Worm (Caenorhabditis elegans) whole organism, L4 larva: ENCODE results near the gene ins-17.

Experiments
- D1046.2 ChIP-seq: fragments of 200-800 bp; sonication (Bioruptor generic); IDR thresholded peaks from 2 replicates; pipeline ENCODE4 v1.3.6; 2022; ENCODE audit warnings: missing genetic modification characterization, missing compliant biosample characterization
- F10B5.3 ChIP-seq: sonication (generic microtip); optimal IDR thresholded peaks from 2 replicates; lab custom pipeline; 2016; ENCODE audit warnings: mild to moderate bottlenecking, missing genetic modification characterization, missing compliant biosample characterization
- F26F4.8 ChIP-seq: fragments of 200-800 bp; sonication (Bioruptor generic); conservative IDR thresholded peaks from 2 replicates; pipeline ENCODE4 v1.3.6; 2022; ENCODE audit warnings: missing genetic modification characterization, missing compliant biosample characterization
- F49E8.2 ChIP-seq: sonication (generic microtip); optimal IDR thresholded peaks from 2 replicates; lab custom pipeline; 2016; ENCODE audit warnings: missing compliant biosample characterization, mild to moderate bottlenecking, missing genetic modification characterization, borderline replicate concordance
- T20F7.1 ChIP-seq: fragments of 200-800 bp; sonication (Bioruptor generic); optimal IDR thresholded peaks from 2 replicates; lab custom pipeline; 2018; ENCODE audit warnings: mild to moderate bottlenecking, missing genetic modification characterization, missing compliant biosample characterization
- T26A8.4 ChIP-seq: fragments of 200-800 bp; sonication (Bioruptor generic); IDR thresholded peaks from 2 replicates; pipeline ENCODE4 v1.3.6; 2022; ENCODE audit warnings: missing genetic modification characterization, missing compliant biosample characterization
- Y48G9A.11 ChIP-seq: fragments of 200-800 bp; sonication (Bioruptor generic); IDR thresholded peaks from 2 replicates; pipeline ENCODE4 v1.3.6; 2022; ENCODE audit warnings: missing genetic modification reagents, missing genetic modification characterization, missing compliant biosample characterization
- Y5F2A.4 ChIP-seq: fragments of 200-800 bp; sonication (Bioruptor generic); optimal IDR thresholded peaks from 2 replicates; lab custom pipeline; 2018; ENCODE audit warnings: mild to moderate bottlenecking, missing genetic modification characterization, missing compliant biosample characterization
- ZK337.2 ChIP-seq: fragments of 200-800 bp; sonication (Bioruptor generic); IDR thresholded peaks from 2 replicates; pipeline ENCODE4 v1.3.6; 2022; ENCODE audit warnings: missing genetic modification reagents, missing genetic modification characterization, missing compliant biosample characterization
- ama-1 ChIP-seq: fragments of 150-350 bp; optimal IDR thresholded peaks from 2 replicates; lab custom pipeline; 2014; ENCODE audit warnings: inconsistent platforms, mixed read lengths
- arid-1 ChIP-seq: fragments of 200-800 bp; sonication (Bioruptor generic); conservative IDR thresholded peaks from 2 replicates; pipeline ENCODE4 v1.3.6; 2022; ENCODE audit warnings: missing genetic modification reagents, missing genetic modification characterization, missing compliant biosample characterization
- attf-4 ChIP-seq: sonication (generic microtip); optimal IDR thresholded peaks from 3 replicates; lab custom pipeline; 2017; ENCODE audit warnings: missing biosample characterization, missing genetic modification characterization
- ceh-28 ChIP-seq: fragments of 150-350 bp; optimal IDR thresholded peaks from 2 replicates; lab custom pipeline; 2014; ENCODE audit warnings: missing biosample characterization, missing genetic modification reagents, missing genetic modification characterization
- ceh-32 ChIP-seq: sonication (generic microtip); optimal IDR thresholded peaks from 2 replicates; lab custom pipeline; 2016; ENCODE audit warnings: mild to moderate bottlenecking, missing genetic modification characterization, missing compliant biosample characterization; ENCODE audit not compliant: poor library complexity
- ceh-82 ChIP-seq: sonication (generic microtip); optimal IDR thresholded peaks from 2 replicates; lab custom pipeline; 2017; ENCODE audit warnings: missing biosample characterization, missing genetic modification characterization
- daf-16 ChIP-seq, 3 experiments: sonication (generic microtip); optimal IDR thresholded peaks; 2 replicates each; lab custom pipeline; 2016 to 2017; ENCODE audit warnings: missing genetic modification characterization in 3 of 3, missing genetic modification reagents in 3 of 3, mild to moderate bottlenecking in 2 of 3, missing compliant biosample characterization in 2 of 3, missing biosample characterization in 1 of 3, moderate library complexity in 1 of 3
- daf-19 ChIP-seq: fragments of 200-800 bp; sonication (Bioruptor generic); conservative IDR thresholded peaks from 2 replicates; pipeline ENCODE4 v1.3.6; 2022; ENCODE audit warnings: missing genetic modification characterization, missing compliant biosample characterization
- dmd-6 ChIP-seq: fragments of 200-800 bp; sonication (Bioruptor generic); IDR thresholded peaks from 2 replicates; pipeline ENCODE4 v1.3.6; 2022; ENCODE audit warnings: missing genetic modification reagents, missing genetic modification characterization, missing compliant biosample characterization
- dmd-9 ChIP-seq: fragments of 200-800 bp; sonication (Bioruptor generic); IDR thresholded peaks from 2 replicates; pipeline ENCODE4 v1.3.6; 2022; ENCODE audit warnings: missing genetic modification reagents, missing genetic modification characterization, missing compliant biosample characterization
- dpl-1 ChIP-seq: fragments of 150-350 bp; optimal IDR thresholded peaks from 2 replicates; lab custom pipeline; 2014; ENCODE audit warnings: missing biosample characterization, missing genetic modification reagents, missing genetic modification characterization
- egl-43 ChIP-seq: fragments of 200-800 bp; sonication (Bioruptor generic); IDR thresholded peaks from 2 replicates; pipeline ENCODE4 v1.3.6; 2022; ENCODE audit warnings: missing genetic modification reagents, missing genetic modification characterization, missing compliant biosample characterization
- fkh-10 ChIP-seq: fragments of 150-350 bp; optimal IDR thresholded peaks from 2 replicates; lab custom pipeline; 2014; ENCODE audit warnings: missing biosample characterization, missing genetic modification reagents, missing genetic modification characterization
- gei-8 ChIP-seq: fragments of 200-800 bp; sonication (Bioruptor generic); optimal IDR thresholded peaks from 2 replicates; lab custom pipeline; 2018; ENCODE audit warnings: mild to moderate bottlenecking, missing genetic modification characterization, missing compliant biosample characterization
- hlh-11 ChIP-seq: fragments of 200-800 bp; sonication (Bioruptor generic); optimal IDR thresholded peaks from 2 replicates; lab custom pipeline; 2018; ENCODE audit warnings: mild to moderate bottlenecking, missing genetic modification characterization, missing compliant biosample characterization
- jun-1 ChIP-seq: fragments of 150-350 bp; optimal IDR thresholded peaks from 2 replicates; lab custom pipeline; 2014; ENCODE audit warnings: missing biosample characterization, missing genetic modification reagents, missing genetic modification characterization
- lim-7 ChIP-seq: fragments of 200-800 bp; sonication (Bioruptor generic); IDR thresholded peaks from 2 replicates; pipeline ENCODE4 v1.3.6; 2022; ENCODE audit warnings: missing genetic modification characterization, missing compliant biosample characterization
- lin-1 ChIP-seq: fragments of 200-800 bp; sonication (Bioruptor generic); IDR thresholded peaks from 2 replicates; pipeline ENCODE4 v1.3.6; 2022; ENCODE audit warnings: missing genetic modification reagents, missing genetic modification characterization, missing compliant biosample characterization
- lin-29 ChIP-seq: fragments of 200-800 bp; sonication (Bioruptor generic); IDR thresholded peaks from 2 replicates; pipeline ENCODE4 v1.3.6; 2022; ENCODE audit warnings: missing genetic modification reagents, missing genetic modification characterization, missing compliant biosample characterization
- lir-3 ChIP-seq: sonication (generic microtip); optimal IDR thresholded peaks from 2 replicates; lab custom pipeline; 2016; ENCODE audit warnings: mild to moderate bottlenecking, missing genetic modification characterization, missing compliant biosample characterization
- lsy-2 ChIP-seq, 2 experiments: fragments of 150-350 bp in 1 of 2; sonication (generic microtip) in 1 of 2; optimal IDR thresholded peaks; 2 replicates each; lab custom pipeline; 2014 to 2017; ENCODE audit warnings: missing biosample characterization in 2 of 2, missing genetic modification characterization in 2 of 2
- madf-5 ChIP-seq, 2 experiments: fragments of 200-800 bp; sonication (Bioruptor generic); IDR thresholded peaks; 2 replicates each; pipeline ENCODE4 v1.3.6; 2022; ENCODE audit warnings: missing compliant biosample characterization in 2 of 2, missing genetic modification characterization in 2 of 2
- mdt-29 ChIP-seq: fragments of 200-800 bp; sonication (Bioruptor generic); IDR thresholded peaks from 2 replicates; pipeline ENCODE4 v1.3.6; 2022; ENCODE audit warnings: missing genetic modification reagents, missing genetic modification characterization, missing compliant biosample characterization
- mes-2 ChIP-seq: sonication (generic microtip); optimal IDR thresholded peaks from 2 replicates; lab custom pipeline; 2016; ENCODE audit warnings: missing genotype, mild to moderate bottlenecking, missing genetic modification characterization, missing compliant biosample characterization; ENCODE audit not compliant: poor library complexity, severe bottlenecking
- mxl-2 ChIP-seq: fragments of 200-800 bp; sonication (Bioruptor generic); conservative IDR thresholded peaks from 2 replicates; pipeline ENCODE4 v1.3.6; 2022; ENCODE audit warnings: missing genetic modification reagents, missing genetic modification characterization, missing compliant biosample characterization
- nhr-111 ChIP-seq: fragments of 200-800 bp; sonication (Bioruptor generic); optimal IDR thresholded peaks from 2 replicates; lab custom pipeline; 2018; ENCODE audit warnings: mild to moderate bottlenecking, missing genetic modification characterization, missing compliant biosample characterization
- nhr-237 ChIP-seq: sonication (generic microtip); optimal IDR thresholded peaks from 2 replicates; lab custom pipeline; 2017; ENCODE audit warnings: missing biosample characterization, missing genetic modification characterization
- nhr-25 ChIP-seq: sonication (generic microtip); optimal IDR thresholded peaks from 2 replicates; lab custom pipeline; 2017; ENCODE audit warnings: missing genetic modification characterization, mild to moderate bottlenecking, missing compliant biosample characterization, antibody characterized with exemption, moderate library complexity, borderline replicate concordance; ENCODE audit not compliant: insufficient read depth
- nhr-41 ChIP-seq: fragments of 200-800 bp; sonication (Bioruptor generic); IDR thresholded peaks from 2 replicates; pipeline ENCODE4 v1.3.6; 2022; ENCODE audit warnings: missing genetic modification reagents, missing genetic modification characterization, missing compliant biosample characterization
- nhr-76 ChIP-seq: fragments of 150-350 bp; optimal IDR thresholded peaks from 2 replicates; lab custom pipeline; 2014; ENCODE audit warnings: missing biosample characterization, missing genetic modification characterization
- pqm-1 ChIP-seq: sonication (generic microtip); optimal IDR thresholded peaks from 2 replicates; lab custom pipeline; 2017; ENCODE audit warnings: missing biosample characterization, missing genetic modification characterization
- rbr-2 ChIP-seq: sonication (generic microtip); optimal IDR thresholded peaks from 2 replicates; lab custom pipeline; 2016; ENCODE audit warnings: missing genotype, missing genetic modification characterization, missing compliant biosample characterization
- snpc-4 ChIP-seq: fragments of 150-350 bp; optimal IDR thresholded peaks from 2 replicates; lab custom pipeline; 2014; ENCODE audit warnings: missing biosample characterization, missing genetic modification characterization
- unc-39 ChIP-seq: sonication (generic microtip); optimal IDR thresholded peaks from 2 replicates; lab custom pipeline; 2017; ENCODE audit warnings: missing biosample characterization, missing genetic modification characterization
- unc-62 ChIP-seq, 3 experiments: fragments of 150-350 bp in 1 of 3; sonication (generic microtip); optimal IDR thresholded peaks in 2 of 3; peaks in 1 of 3; 1 replicate in 1 of 3; 2 replicates in 2 of 3; lab custom pipeline; 2014 to 2017; ENCODE audit warnings: missing biosample characterization in 3 of 3, missing genetic modification characterization in 3 of 3, missing genetic modification reagents in 3 of 3, missing genotype in 1 of 3
- vab-7 ChIP-seq: fragments of 200-800 bp; sonication (Bioruptor generic); IDR thresholded peaks from 2 replicates; pipeline ENCODE4 v1.3.6; 2022; ENCODE audit warnings: missing genetic modification reagents, missing genetic modification characterization, missing compliant biosample characterization
- zfp-3 ChIP-seq: fragments of 200-800 bp; sonication (Bioruptor generic); conservative IDR thresholded peaks from 2 replicates; pipeline ENCODE4 v1.3.6; 2022; ENCODE audit warnings: missing genetic modification reagents, missing genetic modification characterization, missing compliant biosample characterization
- zip-2 ChIP-seq: fragments of 150-350 bp; optimal IDR thresholded peaks from 2 replicates; lab custom pipeline; 2014; ENCODE audit warnings: missing biosample characterization, missing genetic modification characterization
- ztf-7 ChIP-seq: fragments of 150-350 bp; optimal IDR thresholded peaks from 2 replicates; lab custom pipeline; 2014; ENCODE audit warnings: missing biosample characterization, missing genetic modification characterization

ins-17 gene

ce11 chrIII:4505726-4506125, 28.4 kb upstream of the ins-17 start (continued):
- TF ChIP-seq nhr-111 (GFP tag; lab: Kevin White, UChicago), result no peak
- TF ChIP-seq lsy-2 (tag; optimal IDR thresholded peaks at IDR 0.05; lab: Kevin White, UChicago), result peak in 1 of 2 experiments; percentile 53
- no peak for TF ChIP-seq zfp-3
- no peak for TF ChIP-seq zip-2 (tag; lab: Kevin White, UChicago)
- TF ChIP-seq Y48G9A.11, result no peak
- TF ChIP-seq T26A8.4, result 0 out of 2 replicates have a peak, but pooled peaks have one; percentile 31
- TF ChIP-seq ama-1, result no peak
- no peak for TF ChIP-seq D1046.2 (GFP tag; lab: Robert Waterston, UW)
- no peak for TF ChIP-seq daf-16 (GFP tag; optimal IDR thresholded peaks at IDR 0.05; lab: Kevin White, UChicago)
- no peak for TF ChIP-seq daf-16 (tag; optimal IDR thresholded peaks at IDR 0.05; lab: Kevin White, UChicago)
- no peak for TF ChIP-seq mes-2
- TF ChIP-seq mdt-29 (GFP tag; lab: Robert Waterston, UW), result no peak
- no peak for TF ChIP-seq F49E8.2 (tag; lab: Kevin White, UChicago)
- no peak for TF ChIP-seq pqm-1 (tag; lab: Kevin White, UChicago)
- TF ChIP-seq lim-7 (GFP tag; lab: Robert Waterston, UW), result no peak
- no peak for TF ChIP-seq nhr-76 (tag; lab: Kevin White, UChicago)
- no peak for TF ChIP-seq arid-1 (GFP tag; lab: Robert Waterston, UW)
- no peak for TF ChIP-seq F26F4.8 (GFP tag; lab: Robert Waterston, UW)
- no peak for TF ChIP-seq lin-1 (GFP tag; lab: Robert Waterston, UW)
- no peak for TF ChIP-seq rbr-2 (tag; lab: Kevin White, UChicago)
- TF ChIP-seq dmd-9 (GFP tag; lab: Robert Waterston, UW), result no peak
- no peak for TF ChIP-seq lin-29 (GFP tag; lab: Robert Waterston, UW)
- TF ChIP-seq unc-62 (GFP tag; optimal IDR thresholded peaks at IDR 0.05 in 1 of 2; lab: Kevin White, UChicago), result peak in 1 of 2 experiments; percentile 20
- no peak for TF ChIP-seq unc-62 (tag; optimal IDR thresholded peaks at IDR 0.05; lab: Kevin White, UChicago)
- no peak for TF ChIP-seq mxl-2 (GFP tag; lab: Robert Waterston, UW)
- no peak for TF ChIP-seq daf-19 (GFP tag; lab: Robert Waterston, UW)
- TF ChIP-seq unc-39 (tag; lab: Kevin White, UChicago), result no peak
- TF ChIP-seq gei-8 (GFP tag; lab: Kevin White, UChicago), result no peak
- no peak for TF ChIP-seq nhr-25 (tag; lab: Kevin White, UChicago)
- TF ChIP-seq ZK337.2 (GFP tag; lab: Robert Waterston, UW), result no peak
- peak; percentile 39; the same call in 1 of the 2 replicates for TF ChIP-seq vab-7 (GFP tag; lab: Robert Waterston, UW)
- no peak for TF ChIP-seq lir-3 (tag; lab: Kevin White, UChicago)
- TF ChIP-seq jun-1 (tag; lab: Kevin White, UChicago), result no peak
- TF ChIP-seq madf-5 (GFP tag; IDR thresholded peaks at IDR 0.05; lab: Robert Waterston, UW), result no peak
- TF ChIP-seq nhr-41, result no peak
- no peak for TF ChIP-seq T20F7.1 (GFP tag; lab: Kevin White, UChicago)
- no peak for TF ChIP-seq Y5F2A.4 (GFP tag; lab: Kevin White, UChicago)
- no peak for TF ChIP-seq ztf-7 (tag; lab: Kevin White, UChicago)
- no peak for TF ChIP-seq dmd-6 (GFP tag; lab: Robert Waterston, UW)
- peak; percentile 66 for TF ChIP-seq egl-43
- no peak for TF ChIP-seq nhr-237 (tag; lab: Kevin White, UChicago)
- no peak for TF ChIP-seq ceh-28 (tag; lab: Kevin White, UChicago)
- TF ChIP-seq attf-4 (tag; lab: Kevin White, UChicago), result no peak
- no peak for TF ChIP-seq hlh-11
- TF ChIP-seq ceh-82, result no peak
- TF ChIP-seq dpl-1 (GFP tag; lab: Kevin White, UChicago), result no peak
- TF ChIP-seq snpc-4 (tag; lab: Kevin White, UChicago), result no peak
- no peak for TF ChIP-seq ceh-32
- TF ChIP-seq fkh-10 (GFP tag; lab: Kevin White, UChicago), result peak; percentile 66
- TF ChIP-seq F10B5.3 (tag; lab: Kevin White, UChicago), result no peak
